Worm (Caenorhabditis elegans): ENCODE results near the gene F09E5.16.

The F09E5.16 gene

ce11 chrII:5370641-5371040 lies 5.1 kb upstream of the F09E5.16 start, which contains the start of gene F09E5.12:
F09E5.12 (minus strand) TSS chrII:5370741.
- no peak for TF ChIP-seq klf-2 (GFP tag; conservative IDR thresholded peaks at IDR 0.05)
- TF ChIP-seq cog-1 (tag; optimal IDR thresholded peaks at IDR 0.05) = no peak
- no peak for TF ChIP-seq med-1 (GFP tag; optimal IDR thresholded peaks at IDR 0.05; ENCODE audit: insufficient read depth)
- TF ChIP-seq tab-1 (GFP tag; IDR thresholded peaks at IDR 0.05) = no peak
- TF ChIP-seq T22C8.4 (GFP tag; IDR thresholded peaks at IDR 0.05) = no peak
- no peak for TF ChIP-seq ref-1 (GFP tag; conservative IDR thresholded peaks at IDR 0.05)
- no peak for TF ChIP-seq flt-1 (GFP tag; IDR thresholded peaks at IDR 0.05)
- TF ChIP-seq ztf-23 (GFP tag; IDR thresholded peaks at IDR 0.05) = no peak
- TF ChIP-seq ztf-29 (GFP tag; IDR thresholded peaks at IDR 0.05) = no peak

ce11 chrII:5364516-5364915 lies 1.0 kb downstream of the F09E5.16 start:
- TF ChIP-seq ztf-29 (GFP tag; IDR thresholded peaks at IDR 0.05) = no peak
- TF ChIP-seq ztf-23 (GFP tag; IDR thresholded peaks at IDR 0.05) = no peak
- TF ChIP-seq tab-1 (GFP tag; IDR thresholded peaks at IDR 0.05) = no peak
- TF ChIP-seq klf-2 (GFP tag; conservative IDR thresholded peaks at IDR 0.05) = no peak
- no peak for TF ChIP-seq cog-1 (tag; optimal IDR thresholded peaks at IDR 0.05)
- no peak for TF ChIP-seq med-1 (GFP tag; optimal IDR thresholded peaks at IDR 0.05; ENCODE audit: insufficient read depth)
- TF ChIP-seq flt-1 (GFP tag; IDR thresholded peaks at IDR 0.05) = no peak
- TF ChIP-seq ref-1 (GFP tag; conservative IDR thresholded peaks at IDR 0.05) = no peak
- TF ChIP-seq T22C8.4 (GFP tag; IDR thresholded peaks at IDR 0.05) = no peak

- TF ChIP-seq ztf-23 (GFP tag; IDR thresholded peaks at IDR 0.05) (no peak), ztf-29 (GFP tag; IDR thresholded peaks at IDR 0.05) (no peak), ref-1 (GFP tag; conservative IDR thresholded peaks at IDR 0.05) (no peak), flt-1 (GFP tag; IDR thresholded peaks at IDR 0.05) (no peak), T22C8.4 (GFP tag; IDR thresholded peaks at IDR 0.05) (no peak), tab-1 (GFP tag; IDR thresholded peaks at IDR 0.05) (no peak), klf-2 (GFP tag; conservative IDR thresholded peaks at IDR 0.05) (no peak), med-1 (GFP tag; optimal IDR thresholded peaks at IDR 0.05; ENCODE audit: insufficient read depth) (no peak), cog-1 (tag; optimal IDR thresholded peaks at IDR 0.05) (no peak)
Observed at ce11 chrII:5359252-5359651, 6.3 kb downstream of the F09E5.16 start, which contains the start of gene sec-6. sec-6 (plus strand) TSS chrII:5359552.

- TF ChIP-seq cog-1 (tag; optimal IDR thresholded peaks at IDR 0.05) = peak; percentile 44
- peak; percentile 81 for TF ChIP-seq flt-1 (GFP tag; IDR thresholded peaks at IDR 0.05)
- TF ChIP-seq med-1 (GFP tag; optimal IDR thresholded peaks at IDR 0.05; ENCODE audit: insufficient read depth) = peak; percentile 10
- no peak for TF ChIP-seq ref-1 (GFP tag; conservative IDR thresholded peaks at IDR 0.05)
- TF ChIP-seq T22C8.4 (GFP tag; IDR thresholded peaks at IDR 0.05) = no peak; the same call in 1 of the 2 replicates
- TF ChIP-seq klf-2 (GFP tag; conservative IDR thresholded peaks at IDR 0.05) = peak; percentile 64; the same call in 1 of the 2 replicates
- no peak for TF ChIP-seq ztf-29 (GFP tag; IDR thresholded peaks at IDR 0.05)
- TF ChIP-seq tab-1 (GFP tag; IDR thresholded peaks at IDR 0.05) = no peak
- peak; percentile 84 for TF ChIP-seq ztf-23 (GFP tag; IDR thresholded peaks at IDR 0.05)
Observed at ce11 chrII:5358137-5358745, 7.3 kb downstream of the F09E5.16 start, which contains the start of the genes F09E5.11 and bmy-1. F09E5.11 (minus strand) TSS chrII:5358187. bmy-1 (plus strand) TSS chrII:5358695.

- TF ChIP-seq flt-1 (GFP tag; IDR thresholded peaks at IDR 0.05) = no peak
- no peak for TF ChIP-seq klf-2 (GFP tag; conservative IDR thresholded peaks at IDR 0.05)
- no peak for TF ChIP-seq med-1 (GFP tag; optimal IDR thresholded peaks at IDR 0.05; ENCODE audit: insufficient read depth)
- no peak for TF ChIP-seq cog-1 (tag; optimal IDR thresholded peaks at IDR 0.05)
Observed at ce11 chrII:5355384-5355783, 10.2 kb downstream of the F09E5.16 start, which contains the start of gene srg-69. srg-69 (plus strand) TSS chrII:5355684.

ce11 chrII:5353642-5354041 lies 11.9 kb downstream of the F09E5.16 start:
- no peak for TF ChIP-seq ref-1 (GFP tag; conservative IDR thresholded peaks at IDR 0.05)
- no peak for TF ChIP-seq ztf-29 (GFP tag; IDR thresholded peaks at IDR 0.05)

- TF ChIP-seq ztf-23 (GFP tag; IDR thresholded peaks at IDR 0.05) = no peak
- no peak for TF ChIP-seq klf-2 (GFP tag; conservative IDR thresholded peaks at IDR 0.05)
- TF ChIP-seq ztf-29 (GFP tag; IDR thresholded peaks at IDR 0.05) = no peak
- no peak for TF ChIP-seq flt-1 (GFP tag; IDR thresholded peaks at IDR 0.05)
- no peak for TF ChIP-seq cog-1 (tag; optimal IDR thresholded peaks at IDR 0.05)
- TF ChIP-seq ref-1 (GFP tag; conservative IDR thresholded peaks at IDR 0.05) = no peak
- no peak for TF ChIP-seq tab-1 (GFP tag; IDR thresholded peaks at IDR 0.05)
- TF ChIP-seq T22C8.4 (GFP tag; IDR thresholded peaks at IDR 0.05) = no peak
- TF ChIP-seq med-1 (GFP tag; optimal IDR thresholded peaks at IDR 0.05; ENCODE audit: insufficient read depth) = no peak
Observed at ce11 chrII:5351799-5352198, 13.7 kb downstream of the F09E5.16 start, which contains the start of gene F09E5.7. F09E5.7 (plus strand) TSS chrII:5352099.

ce11 chrII:5350357-5350756 lies 15.2 kb downstream of the F09E5.16 start, which contains the start of gene F09E5.8:
F09E5.8 (plus strand) TSS chrII:5350669.
- TF ChIP-seq flt-1 (GFP tag; IDR thresholded peaks at IDR 0.05) = peak; percentile 81; the same call in 1 of the 2 replicates
- TF ChIP-seq klf-2 (GFP tag; conservative IDR thresholded peaks at IDR 0.05) = 0 out of 2 replicates have a peak, but pooled peaks have one; percentile 55
- TF ChIP-seq ztf-23 (GFP tag; IDR thresholded peaks at IDR 0.05) = peak; percentile 84
- 0 out of 2 replicates have a peak, but pooled peaks have one; percentile 45 for TF ChIP-seq tab-1 (GFP tag; IDR thresholded peaks at IDR 0.05)

ce11 chrII:5346350-5346749 lies 19.2 kb downstream of the F09E5.16 start:
- TF ChIP-seq klf-2 (GFP tag; conservative IDR thresholded peaks at IDR 0.05) (peak; percentile 81), ztf-23 (GFP tag; IDR thresholded peaks at IDR 0.05) (peak; percentile 92), ztf-29 (GFP tag; IDR thresholded peaks at IDR 0.05) (peak; percentile 75), tab-1 (GFP tag; IDR thresholded peaks at IDR 0.05) (peak; percentile 81), flt-1 (GFP tag; IDR thresholded peaks at IDR 0.05) (peak; percentile 87)

- no peak for TF ChIP-seq tab-1 (GFP tag; IDR thresholded peaks at IDR 0.05)
- no peak for TF ChIP-seq ref-1 (GFP tag; conservative IDR thresholded peaks at IDR 0.05)
- no peak for TF ChIP-seq ztf-29 (GFP tag; IDR thresholded peaks at IDR 0.05)
- no peak for TF ChIP-seq flt-1 (GFP tag; IDR thresholded peaks at IDR 0.05)
- TF ChIP-seq klf-2 (GFP tag; conservative IDR thresholded peaks at IDR 0.05) = no peak
- no peak for TF ChIP-seq T22C8.4 (GFP tag; IDR thresholded peaks at IDR 0.05)
- TF ChIP-seq cog-1 (tag; optimal IDR thresholded peaks at IDR 0.05) = no peak
- TF ChIP-seq med-1 (GFP tag; optimal IDR thresholded peaks at IDR 0.05; ENCODE audit: insufficient read depth) = no peak
- TF ChIP-seq ztf-23 (GFP tag; IDR thresholded peaks at IDR 0.05) = no peak
Observed at ce11 chrII:5344775-5345174, 20.8 kb downstream of the F09E5.16 start, which contains the start of gene F09E5.14. F09E5.14 (minus strand) TSS chrII:5344875.
